Fruit fly (Drosophila melanogaster) whole organism, adult: ENCODE data around the gene scpr-B.

Source experiments
- CG14711 ChIP-seq: fragments of 200-800 bp; sonication (Bioruptor generic); optimal IDR thresholded peaks from 2 replicates; lab custom pipeline; 2018; ENCODE audit warnings: missing biosample characterization, mild to moderate bottlenecking, missing genetic modification characterization, moderate library complexity
- Crg-1 ChIP-seq: fragments of 200-800 bp; sonication (Bioruptor generic); optimal IDR thresholded peaks from 2 replicates; lab custom pipeline; 2016; ENCODE audit warnings: missing biosample characterization, missing genetic modification characterization
- kay ChIP-seq: fragments of 200-800 bp; sonication (Bioruptor generic); peaks from one replicate; lab custom pipeline; 2016; ENCODE audit warnings: missing biosample characterization, missing genetic modification characterization, borderline replicate concordance
- ovo ChIP-seq: fragments of 200-800 bp; sonication (Bioruptor generic); optimal IDR thresholded peaks from 2 replicates; lab custom pipeline; 2016; ENCODE audit warnings: missing biosample characterization, missing genetic modification characterization

DNA sequence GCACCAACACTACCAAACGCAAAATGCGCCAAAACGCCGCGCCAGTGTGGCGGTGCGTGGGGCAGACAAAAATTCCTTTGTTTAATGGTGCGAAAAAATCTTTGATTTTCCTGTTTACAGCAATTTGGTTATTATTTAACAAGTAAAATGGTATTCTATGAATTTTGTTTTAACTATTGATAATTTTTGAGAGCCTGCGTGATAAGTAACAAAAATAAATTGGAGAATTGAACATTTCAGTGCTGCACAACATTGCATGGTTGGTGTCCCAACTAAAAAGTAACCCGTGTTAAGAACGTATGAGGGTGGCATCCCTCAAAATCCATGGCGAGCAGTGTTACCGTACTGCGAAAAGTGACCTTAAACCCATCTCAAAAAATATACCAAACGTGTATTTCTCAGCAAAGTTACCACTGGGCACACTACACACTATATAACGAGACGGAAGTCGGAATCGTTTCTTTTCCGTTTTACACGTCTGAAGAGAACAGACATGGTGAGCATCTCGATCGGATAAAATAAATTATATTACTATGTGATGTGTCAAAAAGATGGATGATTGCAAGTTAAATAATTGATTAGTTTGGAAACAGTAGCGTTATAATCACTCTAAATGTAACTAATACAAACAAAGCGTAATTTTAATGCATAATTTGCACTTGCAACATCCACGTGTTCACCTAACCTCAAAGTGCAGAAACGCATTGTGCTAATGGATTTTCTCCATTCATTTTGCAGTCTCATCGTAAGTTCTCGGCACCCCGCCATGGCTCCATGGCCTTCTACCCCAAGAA is 19.2 kb downstream of the scpr-B start, which contains the start of the genes CG6693 and RpL3:
- TF ChIP-seq kay (GFP tag; lab: Kevin White, UChicago) (no peak), CG14711 (tag; lab: Kevin White, UChicago) (peak; percentile 57), Crg-1 (GFP tag; lab: Kevin White, UChicago) (peak; percentile 78), ovo (GFP tag; lab: Kevin White, UChicago) (peak; percentile 39)
